Fruit fly (Drosophila melanogaster) whole organism, adult: ENCODE measurements around the gene sll.
A peak's percentile ranks its signal among the peaks of the same experiment; 100 is the strongest.

Experiments used
- CG11617 ChIP-seq: fragments of 200-800 bp; sonication (Bioruptor generic); optimal IDR thresholded peaks from 2 replicates; lab custom pipeline; 2017; ENCODE audit warnings: mild to moderate bottlenecking, missing biosample characterization, missing genetic modification reagents, missing genetic modification characterization
- CG12768 ChIP-seq: fragments of 200-800 bp; sonication (Bioruptor generic); optimal IDR thresholded peaks from 2 replicates; lab custom pipeline; 2017; ENCODE audit warnings: missing biosample characterization, missing genetic modification characterization, mild to moderate bottlenecking, moderate library complexity, missing genetic modification reagents
- CG14711 ChIP-seq: fragments of 200-800 bp; sonication (Bioruptor generic); optimal IDR thresholded peaks from 2 replicates; lab custom pipeline; 2018; ENCODE audit warnings: missing biosample characterization, mild to moderate bottlenecking, missing genetic modification characterization, moderate library complexity
- CG1620 ChIP-seq: fragments of 200-800 bp; sonication (Bioruptor generic); optimal IDR thresholded peaks from 2 replicates; lab custom pipeline; 2016; ENCODE audit warnings: missing biosample characterization, missing genetic modification characterization
- CG33017 ChIP-seq: fragments of 200-800 bp; sonication (Bioruptor generic); optimal IDR thresholded peaks from 2 replicates; lab custom pipeline; 2018; ENCODE audit warnings: missing biosample characterization, mild to moderate bottlenecking, missing genetic modification characterization, moderate library complexity
- CG5204 ChIP-seq: fragments of 200-800 bp; sonication (Bioruptor generic); optimal IDR thresholded peaks from 2 replicates; lab custom pipeline; 2016; ENCODE audit warnings: missing biosample characterization, missing genetic modification characterization
- CG7045 ChIP-seq: fragments of 200-800 bp; sonication (Bioruptor generic); optimal IDR thresholded peaks from 2 replicates; lab custom pipeline; 2017; ENCODE audit warnings: missing biosample characterization, mild to moderate bottlenecking, missing genetic modification characterization
- CG7101 ChIP-seq: fragments of 200-800 bp; sonication (Bioruptor generic); optimal IDR thresholded peaks from 2 replicates; lab custom pipeline; 2018; ENCODE audit warnings: missing biosample characterization, mild to moderate bottlenecking, missing genetic modification characterization, moderate library complexity
- Clk ChIP-seq: fragments of 200-800 bp; sonication (Bioruptor generic); optimal IDR thresholded peaks from 2 replicates; lab custom pipeline; 2017; ENCODE audit warnings: missing biosample characterization, missing genetic modification characterization
- Crg-1 ChIP-seq: fragments of 200-800 bp; sonication (Bioruptor generic); optimal IDR thresholded peaks from 2 replicates; lab custom pipeline; 2016; ENCODE audit warnings: missing biosample characterization, missing genetic modification characterization
- Hr96 ChIP-seq: fragments of 200-800 bp; sonication (Bioruptor generic); optimal IDR thresholded peaks from 2 replicates; lab custom pipeline; 2016; ENCODE audit warnings: missing biosample characterization, missing genetic modification characterization
- Mnt ChIP-seq: fragments of 200-800 bp; sonication (Bioruptor generic); optimal IDR thresholded peaks from 2 replicates; lab custom pipeline; 2016; ENCODE audit warnings: missing biosample characterization, mild to moderate bottlenecking, missing genetic modification characterization
- bab1 ChIP-seq: fragments of 200-800 bp; sonication (Bioruptor generic); optimal IDR thresholded peaks from 3 replicates; lab custom pipeline; 2019; ENCODE audit warnings: missing biosample characterization, mild to moderate bottlenecking, missing genetic modification characterization, moderate library complexity
- cic ChIP-seq: fragments of 200-800 bp; sonication (Bioruptor generic); optimal IDR thresholded peaks from 2 replicates; lab custom pipeline; 2017; ENCODE audit warnings: missing biosample characterization, mild to moderate bottlenecking, missing genetic modification characterization, moderate library complexity
- cnc ChIP-seq, 2 experiments: fragments of >200 bp; optimal IDR thresholded peaks; 2 replicates each; lab custom pipeline; 2017
- kay ChIP-seq: fragments of 200-800 bp; sonication (Bioruptor generic); peaks from one replicate; lab custom pipeline; 2016; ENCODE audit warnings: missing biosample characterization, missing genetic modification characterization, borderline replicate concordance
- ovo ChIP-seq: fragments of 200-800 bp; sonication (Bioruptor generic); optimal IDR thresholded peaks from 2 replicates; lab custom pipeline; 2016; ENCODE audit warnings: missing biosample characterization, missing genetic modification characterization
- pad ChIP-seq: fragments of 200-800 bp; sonication (Bioruptor generic); optimal IDR thresholded peaks from 3 replicates; lab custom pipeline; 2017; ENCODE audit warnings: missing biosample characterization, missing genetic modification characterization, mild to moderate bottlenecking, moderate library complexity, missing genetic modification reagents
- tj ChIP-seq: fragments of 200-800 bp; sonication (Bioruptor generic); optimal IDR thresholded peaks from 3 replicates; lab custom pipeline; 2017; ENCODE audit warnings: missing biosample characterization, mild to moderate bottlenecking, missing genetic modification characterization, moderate library complexity
- toe ChIP-seq: fragments of 200-800 bp; sonication (Bioruptor generic); optimal IDR thresholded peaks from 2 replicates; lab custom pipeline; 2016; ENCODE audit warnings: missing biosample characterization, missing genetic modification characterization

sll gene

DNA sequence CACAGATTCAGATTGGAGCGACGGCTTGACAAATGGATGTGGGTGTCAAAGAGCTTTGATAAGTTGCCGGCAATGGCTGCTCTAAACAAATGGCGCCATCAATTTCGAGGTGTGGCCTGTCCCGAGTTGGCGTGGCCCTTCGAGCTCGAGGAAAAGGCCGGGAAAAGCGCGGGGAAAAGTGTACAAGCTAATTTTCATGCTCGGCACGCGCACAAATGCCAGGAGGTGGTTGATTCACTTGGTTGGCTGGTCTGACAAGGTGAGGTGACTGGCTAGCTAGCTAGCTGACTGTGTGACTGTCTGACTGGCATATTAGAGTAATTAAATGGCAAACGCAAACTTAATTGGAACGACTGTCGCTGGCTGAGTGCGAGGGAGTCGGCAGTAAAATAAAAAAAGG is 4.0 kb upstream of the sll start:
- TF ChIP-seq CG5204 (GFP tag; lab: Kevin White, UChicago) (no peak), CG11617 (GFP tag; lab: Kevin White, UChicago) (no peak), CG1620 (GFP tag; lab: Kevin White, UChicago) (no peak), Mnt (no peak), CG14711 (no peak), pad (no peak), cic (GFP tag; lab: Kevin White, UChicago) (no peak), ovo (no peak), CG33017 (tag; lab: Kevin White, UChicago) (no peak)

DNA sequence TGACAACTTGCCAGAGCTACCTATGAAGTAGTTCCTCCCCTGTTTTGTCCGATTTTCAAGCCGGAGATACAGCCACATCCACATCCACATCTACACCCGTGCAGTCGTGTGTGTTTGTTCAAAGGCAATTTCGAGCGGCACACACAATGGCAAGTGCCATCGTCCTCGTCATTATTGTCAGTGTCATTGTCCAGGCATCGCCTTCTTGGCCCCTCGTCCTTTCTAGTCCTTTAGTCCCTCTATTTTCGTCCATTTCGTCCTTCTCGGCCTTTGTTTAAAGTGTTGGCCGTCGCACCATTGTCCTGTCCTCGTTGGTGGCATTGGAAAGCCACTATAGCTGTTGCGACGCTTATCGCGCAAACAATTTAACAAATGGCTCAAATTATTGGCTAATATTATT is 2.9 kb upstream of the sll start:
- TF ChIP-seq CG12768 (GFP tag; lab: Kevin White, UChicago) = no peak
- TF ChIP-seq CG1620 (GFP tag; lab: Kevin White, UChicago) = no peak
- TF ChIP-seq Hr96 (GFP tag; lab: Kevin White, UChicago) = no peak
- TF ChIP-seq kay (GFP tag; lab: Kevin White, UChicago) = no peak
- TF ChIP-seq toe (GFP tag; lab: Kevin White, UChicago) = no peak
- no peak for TF ChIP-seq Clk (GFP tag; lab: Kevin White, UChicago)
- TF ChIP-seq bab1 (GFP tag; lab: Kevin White, UChicago) = no peak
- no peak for TF ChIP-seq CG14711

DNA sequence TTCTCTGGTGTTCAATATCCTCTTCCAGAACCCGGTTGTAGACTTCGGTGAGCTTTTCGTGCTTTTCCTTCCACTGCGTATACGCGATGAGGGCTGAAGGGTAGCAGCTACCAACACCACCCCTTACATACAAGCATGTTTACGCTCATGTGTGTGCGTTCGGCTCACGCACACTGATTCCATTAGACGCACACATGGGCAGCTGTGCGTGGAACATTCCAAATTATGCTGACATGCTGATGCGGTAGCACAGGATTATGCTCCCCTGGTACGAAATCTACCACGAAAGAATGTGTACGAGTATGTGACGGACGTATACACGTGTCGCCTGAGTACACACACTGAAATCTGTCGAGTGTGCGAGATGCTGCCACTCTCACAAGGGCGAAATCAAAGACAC is 2.2 kb upstream of the sll start:
- TF ChIP-seq CG14711 = no peak
- TF ChIP-seq Mnt = peak; percentile 59
- peak; percentile 6 for TF ChIP-seq tj (GFP tag; lab: Kevin White, UChicago)
- no peak for TF ChIP-seq cnc (optimal IDR thresholded peaks at IDR 0.05; lab: Kevin White, UChicago)
- no peak for TF ChIP-seq CG11617 (GFP tag; lab: Kevin White, UChicago)
- no peak for TF ChIP-seq CG7045 (GFP tag; lab: Kevin White, UChicago)
- TF ChIP-seq CG1620 (GFP tag; lab: Kevin White, UChicago) = no peak
- TF ChIP-seq CG7101 = no peak
- no peak for TF ChIP-seq kay (GFP tag; lab: Kevin White, UChicago)
- no peak for TF ChIP-seq Crg-1 (GFP tag; lab: Kevin White, UChicago)

- peak; percentile 75 for TF ChIP-seq CG33017 (tag; lab: Kevin White, UChicago)
- no peak for TF ChIP-seq bab1 (GFP tag; lab: Kevin White, UChicago)
- TF ChIP-seq Hr96 (GFP tag; lab: Kevin White, UChicago) = peak; percentile 6
- peak; percentile 38 for TF ChIP-seq CG11617 (GFP tag; lab: Kevin White, UChicago)
- no peak for TF ChIP-seq cnc (optimal IDR thresholded peaks at IDR 0.05; lab: Kevin White, UChicago)
- peak; percentile 69 for TF ChIP-seq CG12768 (GFP tag; lab: Kevin White, UChicago)
- no peak for TF ChIP-seq kay (GFP tag; lab: Kevin White, UChicago)
- no peak for TF ChIP-seq cic (GFP tag; lab: Kevin White, UChicago)
- TF ChIP-seq tj (GFP tag; lab: Kevin White, UChicago) = no peak
- peak; percentile 44 for TF ChIP-seq toe (GFP tag; lab: Kevin White, UChicago)
- no peak for TF ChIP-seq pad
- TF ChIP-seq Mnt = no peak
- TF ChIP-seq Crg-1 (GFP tag; lab: Kevin White, UChicago) = no peak
- TF ChIP-seq CG14711 = peak; percentile 50
- TF ChIP-seq CG7045 (GFP tag; lab: Kevin White, UChicago) = peak; percentile 79
- peak; percentile 61 for TF ChIP-seq CG7101
- no peak for TF ChIP-seq ovo
- TF ChIP-seq Clk (GFP tag; lab: Kevin White, UChicago) = peak; percentile 13
- TF ChIP-seq CG5204 (GFP tag; lab: Kevin White, UChicago) = peak; percentile 54
- TF ChIP-seq CG1620 (GFP tag; lab: Kevin White, UChicago) = no peak
Observed at dm6 chr3R:17604198-17604879, 1.6 kb upstream of the sll start.

dm6 chr3R:17604880-17605667 is 832 bp upstream of the sll start:
- TF ChIP-seq Crg-1 (GFP tag; lab: Kevin White, UChicago) (no peak), Hr96 (GFP tag; lab: Kevin White, UChicago) (peak; percentile 16), CG12768 (GFP tag; lab: Kevin White, UChicago) (peak; percentile 21), pad (peak; percentile 5), CG14711 (no peak), CG7045 (GFP tag; lab: Kevin White, UChicago) (peak; percentile 29), cnc (optimal IDR thresholded peaks at IDR 0.05; lab: Kevin White, UChicago) (no peak), CG1620 (GFP tag; lab: Kevin White, UChicago) (no peak), kay (GFP tag; lab: Kevin White, UChicago) (no peak), CG5204 (GFP tag; lab: Kevin White, UChicago) (peak; percentile 55), bab1 (GFP tag; lab: Kevin White, UChicago) (no peak), CG11617 (GFP tag; lab: Kevin White, UChicago) (no peak), CG7101 (no peak), cic (GFP tag; lab: Kevin White, UChicago) (no peak), tj (GFP tag; lab: Kevin White, UChicago) (no peak), Mnt (peak; percentile 38), CG33017 (tag; lab: Kevin White, UChicago) (peak; percentile 29), Clk (GFP tag; lab: Kevin White, UChicago) (no peak), ovo (no peak), toe (GFP tag; lab: Kevin White, UChicago) (no peak)
